Fruit fly (Drosophila melanogaster) whole organism, prepupa: ENCODE data around the gene CG14960.

Experiments used
- CG16779 ChIP-seq: fragments of 200-800 bp; sonication (Bioruptor generic); optimal IDR thresholded peaks from 3 replicates; lab custom pipeline; 2017; ENCODE audit warnings: missing biosample characterization, mild to moderate bottlenecking, missing genetic modification characterization
- CG9139 ChIP-seq: fragments of 200-800 bp; sonication (Bioruptor generic); optimal IDR thresholded peaks from 3 replicates; lab custom pipeline; 2017; ENCODE audit warnings: missing biosample characterization, mild to moderate bottlenecking, missing genetic modification characterization
- Hr39 ChIP-seq: fragments of 200-800 bp; sonication (Bioruptor generic); optimal IDR thresholded peaks from 2 replicates; lab custom pipeline; 2016; ENCODE audit warnings: missing biosample characterization, missing genetic modification characterization
- Met ChIP-seq: fragments of 200-800 bp; sonication (Bioruptor generic); optimal IDR thresholded peaks from 3 replicates; lab custom pipeline; 2016; ENCODE audit warnings: missing biosample characterization, missing genetic modification characterization
- Sox14 ChIP-seq: fragments of 200-800 bp; sonication (Bioruptor generic); optimal IDR thresholded peaks from 3 replicates; lab custom pipeline; 2016; ENCODE audit warnings: missing biosample characterization, missing genetic modification characterization
- esn ChIP-seq: fragments of 200-800 bp; sonication (Bioruptor generic); optimal IDR thresholded peaks from 2 replicates; lab custom pipeline; 2016; ENCODE audit warnings: missing biosample characterization, mild to moderate bottlenecking, missing genetic modification characterization, moderate library complexity
- pdm3 ChIP-seq: fragments of 200-800 bp; sonication (Bioruptor generic); optimal IDR thresholded peaks from 3 replicates; lab custom pipeline; 2016; ENCODE audit warnings: missing biosample characterization, missing genetic modification characterization
- vri ChIP-seq: fragments of 200-800 bp; sonication (Bioruptor generic); optimal IDR thresholded peaks from 3 replicates; lab custom pipeline; 2016; ENCODE audit warnings: missing biosample characterization, mild to moderate bottlenecking, missing genetic modification characterization

- TF ChIP-seq pdm3 (GFP tag; lab: Kevin White, UChicago) (no peak), Met (GFP tag; lab: Kevin White, UChicago) (peak; percentile 37), Sox14 (GFP tag; lab: Kevin White, UChicago) (no peak), CG16779 (tag; lab: Kevin White, UChicago) (no peak), vri (no peak), Hr39 (GFP tag; lab: Kevin White, UChicago) (no peak), esn (GFP tag; lab: Kevin White, UChicago) (peak; percentile 46), CG9139 (GFP tag; lab: Kevin White, UChicago) (no peak)
These were observed 26.3 kb upstream of the CG14960 start, which contains the start of gene CG12078 for dm6 chr3L:3244244-3245144.
